Fruit fly (Drosophila melanogaster): ENCODE measurements around the gene brn.

DNA sequence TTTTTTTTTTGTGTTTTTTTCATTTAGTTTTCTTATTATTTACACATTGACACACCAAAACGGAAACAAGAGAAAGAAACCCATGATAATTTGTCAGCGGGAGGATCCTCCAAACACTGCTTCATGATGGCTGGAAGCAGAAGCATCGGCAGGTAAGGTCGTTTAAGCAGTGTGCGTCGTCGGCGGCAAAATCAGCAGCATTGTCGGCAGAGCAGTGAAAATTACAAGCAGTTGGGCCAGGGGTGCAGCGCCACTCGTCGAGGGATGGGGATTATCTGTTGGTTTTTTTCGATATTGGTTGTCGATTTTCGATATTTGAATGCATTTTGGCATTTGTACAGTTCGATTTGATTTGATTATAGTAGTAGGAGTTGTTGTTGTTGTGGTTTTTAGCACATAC is 34.9 kb downstream of the brn start:
- TF ChIP-seq EcR (GFP tag; optimal IDR thresholded peaks at IDR 0.05) (no peak), psq (optimal IDR thresholded peaks at IDR 0.05) (no peak), CG8478 (optimal IDR thresholded peaks at IDR 0.05) (no peak), Dll (optimal IDR thresholded peaks at IDR 0.05) (no peak), pan (optimal IDR thresholded peaks at IDR 0.05) (no peak), usp (GFP tag; optimal IDR thresholded peaks at IDR 0.05) (no peak)

Data from whole organism.